Worm (Caenorhabditis elegans): ENCODE measurements around the gene col-77.
A peak's percentile ranks its signal among the peaks of the same experiment; 100 is the strongest.

Gene col-77

DNA sequence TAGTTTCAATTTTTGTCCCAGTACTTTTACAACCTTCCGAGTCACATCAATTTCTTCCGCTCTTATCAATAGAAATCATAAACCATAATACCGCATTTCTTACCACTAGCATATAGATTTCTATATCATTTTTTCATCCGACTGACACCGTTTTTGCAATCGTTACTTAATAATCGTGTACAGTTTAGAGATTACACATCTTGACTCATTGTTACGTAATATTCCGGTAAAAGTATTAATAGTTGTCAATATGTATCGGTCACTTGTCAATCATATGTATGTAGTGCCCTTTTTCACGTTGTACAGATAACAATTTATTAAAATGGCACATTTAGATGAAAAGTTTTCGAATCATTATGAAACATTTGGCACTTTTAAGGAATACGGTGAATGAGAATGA, 40.8 kb upstream of the col-77 start:
- TF ChIP-seq lsl-1 (GFP tag; optimal IDR thresholded peaks at IDR 0.05) (no peak), nhr-80 (tag; optimal IDR thresholded peaks at IDR 0.05) (peak; percentile 73), C06A6.2 (GFP tag; conservative IDR thresholded peaks at IDR 0.05) (no peak), Y53F4B.3 (GFP tag; IDR thresholded peaks at IDR 0.05) (no peak), unc-62 (GFP tag; optimal IDR thresholded peaks at IDR 0.05) (peak; percentile 92), let-607 (tag; optimal IDR thresholded peaks at IDR 0.05) (peak in 1 of 2 experiments; percentile 59)

DNA sequence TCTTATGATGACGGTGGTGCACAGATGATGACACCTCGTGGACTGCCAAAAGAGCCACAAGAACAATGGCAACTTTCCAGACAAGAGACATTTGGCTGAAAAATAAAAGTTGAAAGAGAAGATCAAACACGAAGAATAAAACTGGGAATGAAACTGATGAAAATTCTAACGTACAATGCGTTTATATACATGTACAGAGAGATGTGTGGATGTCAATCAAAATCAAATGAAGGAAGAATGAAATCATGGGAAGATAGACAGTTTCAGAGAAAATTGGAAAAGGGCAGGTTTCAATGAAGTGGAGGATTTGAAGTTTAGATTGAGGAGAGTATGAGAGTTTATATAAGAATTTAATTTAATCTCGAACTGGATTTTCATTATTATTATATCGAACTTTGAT, 39.9 kb upstream of the col-77 start, which contains the start of gene dod-23:
Gene dod-23, minus strand, starts transcription at position 101 of the 400 bp plus-strand sequence.
- no peak for TF ChIP-seq hsf-1 (GFP tag; IDR thresholded peaks at IDR 0.05)
- no peak for TF ChIP-seq Y79H2A.3 (GFP tag; conservative IDR thresholded peaks at IDR 0.05)
- TF ChIP-seq tlf-1 (GFP tag; optimal IDR thresholded peaks at IDR 0.05): no peak
- TF ChIP-seq T07F8.4 (tag; optimal IDR thresholded peaks at IDR 0.05): no peak
- no peak for TF ChIP-seq ets-4 (GFP tag; optimal IDR thresholded peaks at IDR 0.05)
- no peak for TF ChIP-seq zfh-2 (GFP tag; conservative IDR thresholded peaks at IDR 0.05)
- no peak for TF ChIP-seq fkh-3 (tag; optimal IDR thresholded peaks at IDR 0.05)
- no peak for TF ChIP-seq snpc-1.3 (tag; optimal IDR thresholded peaks at IDR 0.05; ENCODE audit: insufficient read depth)
- no peak for TF ChIP-seq mes-4 (tag; optimal IDR thresholded peaks at IDR 0.05)
- no peak for TF ChIP-seq D2030.7 (GFP tag; IDR thresholded peaks at IDR 0.05)
- no peak for TF ChIP-seq madf-8 (GFP tag; conservative IDR thresholded peaks at IDR 0.05)
- no peak for TF ChIP-seq lsy-27 (tag; optimal IDR thresholded peaks at IDR 0.05; ENCODE audit: borderline replicate concordance, insufficient read depth)
- TF ChIP-seq hrde-1 (tag; optimal IDR thresholded peaks at IDR 0.05; ENCODE audit: borderline replicate concordance): no peak
- TF ChIP-seq K12H6.12 (tag; optimal IDR thresholded peaks at IDR 0.05): no peak
- no peak for TF ChIP-seq ceh-100 (GFP tag; IDR thresholded peaks at IDR 0.05)
- no peak for TF ChIP-seq repo-1 (tag; optimal IDR thresholded peaks at IDR 0.05)
- TF ChIP-seq akir-1 (GFP tag; optimal IDR thresholded peaks at IDR 0.05): no peak

DNA sequence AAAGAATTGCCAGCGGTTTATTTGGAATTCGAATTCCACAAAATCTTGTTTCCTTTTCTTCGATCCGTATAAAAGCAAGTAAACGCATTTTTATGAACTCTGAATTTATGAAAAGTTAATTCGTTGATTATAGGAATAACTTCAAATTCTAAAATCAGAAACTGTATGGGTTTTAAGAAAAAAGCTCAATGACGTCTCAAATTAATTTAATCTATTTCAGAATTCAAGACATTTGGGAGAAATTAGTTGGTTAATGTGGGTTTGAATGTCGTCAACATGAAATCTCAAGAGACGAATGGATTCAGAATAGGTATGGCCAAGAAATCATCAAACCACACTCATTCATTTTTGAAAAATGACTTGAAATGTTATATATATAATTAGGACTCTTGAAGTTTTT, 36.9 kb upstream of the col-77 start, which contains the start of gene F49E12.7:
Gene F49E12.7, minus strand, starts transcription at position 101 of the 400 bp plus-strand sequence.
- TF ChIP-seq madf-10 (tag; optimal IDR thresholded peaks at IDR 0.05): no peak
- TF ChIP-seq dox-1 (GFP tag; IDR thresholded peaks at IDR 0.05): no peak
- TF ChIP-seq die-1 (tag; optimal IDR thresholded peaks at IDR 0.05): no peak
- TF ChIP-seq K12H6.12 (tag; optimal IDR thresholded peaks at IDR 0.05): no peak
- no peak for TF ChIP-seq hmg-1.2 (GFP tag; IDR thresholded peaks at IDR 0.05)
- no peak for TF ChIP-seq B0261.1 (tag; optimal IDR thresholded peaks at IDR 0.05)
- TF ChIP-seq ceh-79 (tag; optimal IDR thresholded peaks at IDR 0.05): no peak
- TF ChIP-seq zfh-2 (GFP tag; conservative IDR thresholded peaks at IDR 0.05): no peak
- no peak for TF ChIP-seq ZK185.1 (tag; optimal IDR thresholded peaks at IDR 0.05; ENCODE audit: poor library complexity, severe bottlenecking)
- TF ChIP-seq lir-1 (GFP tag; conservative IDR thresholded peaks at IDR 0.05): no peak
- TF ChIP-seq dpl-1 (GFP tag; optimal IDR thresholded peaks at IDR 0.05): no peak
- no peak for TF ChIP-seq attf-3 (GFP tag; conservative IDR thresholded peaks at IDR 0.05)
- TF ChIP-seq T07F8.4 (tag; optimal IDR thresholded peaks at IDR 0.05): no peak
- TF ChIP-seq ceh-40 (GFP tag; IDR thresholded peaks at IDR 0.05): no peak
- TF ChIP-seq let-526 (GFP tag; IDR thresholded peaks at IDR 0.05): no peak
- TF ChIP-seq unc-62 (GFP tag; optimal IDR thresholded peaks at IDR 0.05): no peak
- TF ChIP-seq akir-1 (GFP tag; optimal IDR thresholded peaks at IDR 0.05): no peak

Measured in whole organism, young adult.